Fruit fly (Drosophila melanogaster) whole organism, pupa: ENCODE measurements around the gene CG11889.

Experiments
- CG10348 ChIP-seq: fragments of 200-800 bp; sonication (Bioruptor generic); IDR thresholded peaks from 2 replicates; pipeline ENCODE4 v1.3.6; 2022; ENCODE audit warnings: missing biosample characterization, missing genetic modification characterization
- CG13204 ChIP-seq: fragments of 200-800 bp; sonication (Bioruptor generic); optimal IDR thresholded peaks from 2 replicates; lab custom pipeline; 2018; ENCODE audit warnings: missing biosample characterization, mild to moderate bottlenecking, missing genetic modification characterization, moderate library complexity
- CG17806 ChIP-seq: fragments of 200-800 bp; sonication (Bioruptor generic); optimal IDR thresholded peaks from 2 replicates; lab custom pipeline; 2018; ENCODE audit warnings: missing biosample characterization, mild to moderate bottlenecking, missing genetic modification characterization, moderate library complexity

DNA sequence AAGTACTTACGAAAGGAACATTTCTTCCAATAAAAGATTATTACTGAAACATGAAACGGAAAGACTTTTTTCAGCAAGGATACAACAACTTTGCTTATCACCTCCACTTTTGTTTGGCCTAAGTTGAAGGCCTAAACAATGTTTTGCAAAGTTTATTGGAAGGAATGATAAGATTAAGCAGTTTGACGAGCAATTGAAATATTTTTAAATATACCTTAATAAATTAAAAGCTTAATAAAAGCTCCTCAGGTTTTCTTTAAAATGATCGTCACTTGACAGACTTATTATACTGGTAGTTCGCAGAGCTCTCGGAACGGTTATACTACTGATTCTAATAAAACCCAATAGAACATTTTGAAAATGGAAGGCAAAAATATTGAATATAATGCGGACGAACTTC is 15.2 kb downstream of the CG11889 start, which contains the start of gene CG31104:
- no peak for TF ChIP-seq CG13204 (GFP tag; lab: Kevin White, UChicago)
- TF ChIP-seq CG10348, result no peak
- no peak for TF ChIP-seq CG17806 (tag; lab: Kevin White, UChicago)
